Worm (Caenorhabditis elegans) whole organism, dauer: ENCODE measurements around the gene lst-6.

Experiments
- unc-62 ChIP-seq: sonication (generic microtip); optimal IDR thresholded peaks from 2 replicates; lab custom pipeline; 2017; ENCODE audit warnings: missing biosample characterization, missing genetic modification reagents, missing genetic modification characterization

lst-6 gene

ce11 chrII:6973501-6973900 lies 48.8 kb downstream of the lst-6 start, which contains the start of gene sod-1:
Gene sod-1 (minus strand): TSS chrII:6973887.
- no peak for TF ChIP-seq unc-62 (GFP tag; lab: Kevin White, UChicago)

- no peak for TF ChIP-seq unc-62 (GFP tag; lab: Kevin White, UChicago)
Measured at ce11 chrII:6972185-6972737, 50.0 kb downstream of the lst-6 start, which contains the start of gene art-1. Gene art-1 (minus strand): TSS chrII:6972235.

- no peak for TF ChIP-seq unc-62 (GFP tag; lab: Kevin White, UChicago)
Measured at ce11 chrII:6970515-6970914, 51.8 kb downstream of the lst-6 start, which contains the start of gene C15F1.5. Gene C15F1.5 (minus strand): TSS chrII:6970615.

- TF ChIP-seq unc-62 (GFP tag; lab: Kevin White, UChicago) = no peak
Measured at ce11 chrII:6968191-6968675, 54.1 kb downstream of the lst-6 start.

ce11 chrII:6967618-6968017 lies 54.7 kb downstream of the lst-6 start, which contains the start of gene eif-2Bgamma:
Gene eif-2Bgamma (minus strand): TSS chrII:6967648.
- TF ChIP-seq unc-62 (GFP tag; lab: Kevin White, UChicago) = no peak

ce11 chrII:6965573-6965972 lies 56.7 kb downstream of the lst-6 start, which contains the start of gene tra-2:
Gene tra-2 (minus strand): TSS chrII:6965673.
- no peak for TF ChIP-seq unc-62 (GFP tag; lab: Kevin White, UChicago)
